Worm (Caenorhabditis elegans): ENCODE data around the gene nas-19.
A peak's percentile ranks its signal among the peaks of the same experiment; 100 is the strongest.

Gene nas-19

ce11 chrV:11430823-11431222 is 28.3 kb upstream of the nas-19 start:
- no peak for TF ChIP-seq flh-1 (GFP tag; optimal IDR thresholded peaks at IDR 0.05)
- no peak for TF ChIP-seq unc-39 (tag; optimal IDR thresholded peaks at IDR 0.05)
- no peak for TF ChIP-seq unc-62 (GFP tag; optimal IDR thresholded peaks at IDR 0.05)
- no peak for TF ChIP-seq cnd-1 (tag; optimal IDR thresholded peaks at IDR 0.05)
- no peak for TF ChIP-seq nhr-28 (tag; optimal IDR thresholded peaks at IDR 0.05)
- TF ChIP-seq nhr-12 (tag; optimal IDR thresholded peaks at IDR 0.05) = no peak
- no peak for TF ChIP-seq unc-120 (tag; optimal IDR thresholded peaks at IDR 0.05; ENCODE audit: poor library complexity, severe bottlenecking)
- no peak for TF ChIP-seq lsy-2 (tag; optimal IDR thresholded peaks at IDR 0.05)
- no peak for TF ChIP-seq M03D4.4 (tag; optimal IDR thresholded peaks at IDR 0.05)
- TF ChIP-seq nhr-76 (tag; optimal IDR thresholded peaks at IDR 0.05) = no peak
- TF ChIP-seq ceh-43 (GFP tag; optimal IDR thresholded peaks at IDR 0.05) = no peak
- no peak for TF ChIP-seq ztf-11 (tag; optimal IDR thresholded peaks at IDR 0.05)
- TF ChIP-seq zip-8 (tag; optimal IDR thresholded peaks at IDR 0.05) = no peak
- no peak for TF ChIP-seq ham-2 (GFP tag; optimal IDR thresholded peaks at IDR 0.05)
- no peak for TF ChIP-seq nhr-2 (tag; optimal IDR thresholded peaks at IDR 0.05)
- TF ChIP-seq sptf-1 (tag; optimal IDR thresholded peaks at IDR 0.05) = no peak
- no peak for TF ChIP-seq elt-1 (tag; optimal IDR thresholded peaks at IDR 0.05; ENCODE audit: borderline replicate concordance, insufficient read depth)
- no peak for TF ChIP-seq lin-32 (GFP tag; optimal IDR thresholded peaks at IDR 0.05)
- TF ChIP-seq bed-3 (GFP tag; optimal IDR thresholded peaks at IDR 0.05) = no peak
- TF ChIP-seq drap-1 (GFP tag; optimal IDR thresholded peaks at IDR 0.05) = no peak

ce11 chrV:11428728-11429127 is 26.2 kb upstream of the nas-19 start:
- TF ChIP-seq lsy-2 (tag; optimal IDR thresholded peaks at IDR 0.05) = no peak
- TF ChIP-seq elt-3 (tag; optimal IDR thresholded peaks at IDR 0.05) = no peak
- no peak for TF ChIP-seq ceh-39 (tag; optimal IDR thresholded peaks at IDR 0.05)
- no peak for TF ChIP-seq mep-1 (tag; optimal IDR thresholded peaks at IDR 0.05)
- peak; percentile 87 for TF ChIP-seq ces-1 (GFP tag; optimal IDR thresholded peaks at IDR 0.05)

ce11 chrV:11424565-11424964 is 22.1 kb upstream of the nas-19 start, which contains the start of gene T26H10.2:
Gene T26H10.2, minus strand, starts transcription at chrV:11424665.
- TF ChIP-seq ztf-11 (tag; optimal IDR thresholded peaks at IDR 0.05) (no peak), ceh-39 (tag; optimal IDR thresholded peaks at IDR 0.05) (no peak), lin-13 (tag; optimal IDR thresholded peaks at IDR 0.05) (no peak), ham-2 (GFP tag; optimal IDR thresholded peaks at IDR 0.05) (no peak), M03D4.4 (tag; optimal IDR thresholded peaks at IDR 0.05) (no peak), ceh-83 (GFP tag; optimal IDR thresholded peaks at IDR 0.05) (no peak), mab-5 (tag; optimal IDR thresholded peaks at IDR 0.05) (no peak)

- TF ChIP-seq nhr-28 (tag; optimal IDR thresholded peaks at IDR 0.05) = no peak
- no peak for TF ChIP-seq nhr-237 (tag; optimal IDR thresholded peaks at IDR 0.05)
- no peak for TF ChIP-seq bed-3 (GFP tag; optimal IDR thresholded peaks at IDR 0.05)
- TF ChIP-seq flh-1 (GFP tag; optimal IDR thresholded peaks at IDR 0.05) = no peak
- no peak for TF ChIP-seq pha-4 (tag; optimal IDR thresholded peaks at IDR 0.05)
These were observed 19.1 kb upstream of the nas-19 start, which contains the start of gene des-2 for ce11 chrV:11421605-11422004. Gene des-2, minus strand, starts transcription at chrV:11421705.

ce11 chrV:11415059-11415458 is 12.5 kb upstream of the nas-19 start, which contains the start of gene deg-3:
Gene deg-3, minus strand, starts transcription at chrV:11415159.
- TF ChIP-seq unc-39 (tag; optimal IDR thresholded peaks at IDR 0.05) = no peak
- no peak for TF ChIP-seq flh-1 (GFP tag; optimal IDR thresholded peaks at IDR 0.05)
- no peak for TF ChIP-seq mab-5 (tag; optimal IDR thresholded peaks at IDR 0.05)
- TF ChIP-seq nhr-28 (tag; optimal IDR thresholded peaks at IDR 0.05) = no peak
- TF ChIP-seq unc-62 (GFP tag; optimal IDR thresholded peaks at IDR 0.05) = no peak
- no peak for TF ChIP-seq M03D4.4 (tag; optimal IDR thresholded peaks at IDR 0.05)

ce11 chrV:11412125-11412524 is 9.6 kb upstream of the nas-19 start:
- TF ChIP-seq ceh-43 (GFP tag; optimal IDR thresholded peaks at IDR 0.05) (no peak), lin-13 (tag; optimal IDR thresholded peaks at IDR 0.05) (no peak), unc-39 (tag; optimal IDR thresholded peaks at IDR 0.05) (no peak), mls-2 (tag; optimal IDR thresholded peaks at IDR 0.05) (no peak), nhr-28 (tag; optimal IDR thresholded peaks at IDR 0.05) (no peak), nhr-12 (tag; optimal IDR thresholded peaks at IDR 0.05) (no peak), nhr-2 (tag; optimal IDR thresholded peaks at IDR 0.05) (no peak), drap-1 (GFP tag; optimal IDR thresholded peaks at IDR 0.05) (no peak), elt-3 (tag; optimal IDR thresholded peaks at IDR 0.05) (no peak), lsy-2 (tag; optimal IDR thresholded peaks at IDR 0.05) (no peak)
